Worm (Caenorhabditis elegans) whole organism, young adult: ENCODE data around the gene Y5H2A.1.

Source experiments
- C17E4.6 ChIP-seq: fragments of 200-800 bp; sonication (Bioruptor generic); IDR thresholded peaks from 2 replicates; pipeline ENCODE4 v1.3.6; 2022; ENCODE audit warnings: missing genetic modification reagents, missing genetic modification characterization, missing compliant biosample characterization
- Y53F4B.3 ChIP-seq: fragments of 200-800 bp; sonication (Bioruptor generic); IDR thresholded peaks from 2 replicates; pipeline ENCODE4 v1.3.6; 2022; ENCODE audit warnings: missing genetic modification reagents, missing genetic modification characterization, missing compliant biosample characterization
- ama-1 ChIP-seq, 3 experiments: fragments of 150-350 bp in 1 of 3; sonication (generic microtip) in 2 of 3; optimal IDR thresholded peaks; 2 replicates each; lab custom pipeline; 2014 to 2018; ENCODE audit warnings: missing biosample characterization in 2 of 3, missing genetic modification characterization in 2 of 3, missing genetic modification reagents in 2 of 3
- aptf-2 ChIP-seq: fragments of 200-800 bp; sonication (Bioruptor generic); conservative IDR thresholded peaks from 2 replicates; pipeline ENCODE4 v1.3.6; 2022; ENCODE audit warnings: missing genetic modification reagents, missing genetic modification characterization, missing compliant biosample characterization
- dpff-1 ChIP-seq: sonication (generic microtip); optimal IDR thresholded peaks from 2 replicates; lab custom pipeline; 2017; ENCODE audit warnings: mild to moderate bottlenecking, missing genetic modification characterization, missing compliant biosample characterization
- dpl-1 ChIP-seq: fragments of 150-350 bp; optimal IDR thresholded peaks from 2 replicates; lab custom pipeline; 2014; ENCODE audit warnings: missing biosample characterization, missing genetic modification reagents, missing genetic modification characterization
- efl-1 ChIP-seq: fragments of 150-350 bp; optimal IDR thresholded peaks from 2 replicates; lab custom pipeline; 2014; ENCODE audit warnings: missing biosample characterization, missing genetic modification reagents, missing genetic modification characterization
- mes-4 ChIP-seq: sonication (generic microtip); optimal IDR thresholded peaks from 2 replicates; lab custom pipeline; 2016; ENCODE audit warnings: missing genotype, missing genetic modification characterization, missing compliant biosample characterization
- rec-8 ChIP-seq, 2 experiments: sonication (generic microtip); optimal IDR thresholded peaks; 2 replicates each; lab custom pipeline; 2016; ENCODE audit warnings: mild to moderate bottlenecking in 2 of 2, missing genetic modification characterization in 2 of 2, missing genetic modification reagents in 2 of 2, missing genotype in 2 of 2, missing biosample characterization in 1 of 2, missing compliant biosample characterization in 1 of 2, moderate library complexity in 1 of 2
- snpc-4 ChIP-seq, 5 experiments: fragments of 150-350 bp in 1 of 5; sonication (generic microtip) in 4 of 5; optimal IDR thresholded peaks; 2 replicates each; lab custom pipeline; 2014 to 2018; ENCODE audit warnings: missing genetic modification characterization in 5 of 5, missing biosample characterization in 3 of 5, antibody characterized with exemption in 2 of 5, mild to moderate bottlenecking in 2 of 5, missing compliant biosample characterization in 2 of 5, missing genotype in 2 of 5, moderate library complexity in 2 of 5, missing genetic modification reagents in 1 of 5

ce11 chrV:2221764-2222163 lies 49.9 kb downstream of the Y5H2A.1 start, which contains the start of gene nhr-128:
- TF ChIP-seq snpc-4 (GFP tag; optimal IDR thresholded peaks at IDR 0.05; lab: Kevin White, UChicago) (no peak), snpc-4 (tag; optimal IDR thresholded peaks at IDR 0.05; lab: Kevin White, UChicago) (no peak), mes-4 (tag; lab: Kevin White, UChicago) (no peak), Y53F4B.3 (GFP tag; lab: Robert Waterston, UW) (no peak), rec-8 (tag; optimal IDR thresholded peaks at IDR 0.05; lab: Kevin White, UChicago) (no peak), dpl-1 (GFP tag; lab: Kevin White, UChicago) (no peak), dpff-1 (tag; lab: Kevin White, UChicago) (no peak), efl-1 (GFP tag; lab: Kevin White, UChicago) (no peak), C17E4.6 (GFP tag; lab: Robert Waterston, UW) (no peak), aptf-2 (GFP tag; lab: Robert Waterston, UW) (no peak), ama-1 (optimal IDR thresholded peaks at IDR 0.05; lab: Kevin White, UChicago) (no peak), ama-1 (GFP tag; optimal IDR thresholded peaks at IDR 0.05; lab: Kevin White, UChicago) (no peak)
